Worm (Caenorhabditis elegans) whole organism, L4/young adult: Measurements from ENCODE around the gene K03B4.1.

Experiments used
- W03F9.2 ChIP-seq: fragments of 150-350 bp; optimal IDR thresholded peaks from 2 replicates; lab custom pipeline; 2014; ENCODE audit warnings: missing biosample characterization, missing genetic modification characterization
- dao-5 ChIP-seq: sonication (generic microtip); optimal IDR thresholded peaks from 2 replicates; lab custom pipeline; 2016; ENCODE audit warnings: missing genotype, missing genetic modification characterization, moderate library complexity, missing compliant biosample characterization
- him-1 ChIP-seq: sonication (generic microtip); optimal IDR thresholded peaks from 2 replicates; lab custom pipeline; 2016; ENCODE audit warnings: missing genotype, missing genetic modification reagents, missing genetic modification characterization, missing compliant biosample characterization

The K03B4.1 gene

ce11 chrV:4668636-4669035, 20.5 kb upstream of the K03B4.1 start, which contains the start of gene srx-77:
srx-77 (minus strand) TSS chrV:4668736.
- TF ChIP-seq him-1 (tag; lab: Kevin White, UChicago) (no peak), dao-5 (no peak), W03F9.2 (tag; lab: Kevin White, UChicago) (no peak)

DNA sequence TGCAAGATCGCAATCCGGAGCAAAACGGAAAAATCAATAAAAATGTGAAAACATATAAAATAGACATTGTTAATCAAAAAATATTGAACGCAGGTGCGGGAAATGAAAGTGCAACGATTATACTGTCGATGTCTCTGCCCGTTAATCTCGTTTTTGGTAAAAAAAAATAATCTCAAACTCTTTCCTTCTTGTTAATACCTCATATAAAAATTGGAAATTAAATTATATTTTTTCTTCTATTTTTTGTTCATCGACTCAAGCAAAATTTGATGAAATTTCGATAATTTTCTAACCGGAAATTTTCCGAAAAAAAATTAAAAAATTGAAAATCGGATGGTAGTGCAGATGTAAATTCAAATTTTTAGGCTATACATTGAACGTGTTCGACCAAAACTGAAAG, 16.6 kb upstream of the K03B4.1 start, which contains the start of gene K03B4.9:
TSS of gene K03B4.9 (minus strand) at position 101 of the 400 bp plus-strand sequence.
- no peak for TF ChIP-seq dao-5

- no peak for TF ChIP-seq him-1 (tag; lab: Kevin White, UChicago)
- no peak for TF ChIP-seq W03F9.2 (tag; lab: Kevin White, UChicago)
- TF ChIP-seq dao-5 = no peak
These were observed 14.6 kb upstream of the K03B4.1 start, which contains the start of gene K03B4.8 for ce11 chrV:4674506-4674905. K03B4.8 (minus strand) TSS chrV:4674606.

DNA sequence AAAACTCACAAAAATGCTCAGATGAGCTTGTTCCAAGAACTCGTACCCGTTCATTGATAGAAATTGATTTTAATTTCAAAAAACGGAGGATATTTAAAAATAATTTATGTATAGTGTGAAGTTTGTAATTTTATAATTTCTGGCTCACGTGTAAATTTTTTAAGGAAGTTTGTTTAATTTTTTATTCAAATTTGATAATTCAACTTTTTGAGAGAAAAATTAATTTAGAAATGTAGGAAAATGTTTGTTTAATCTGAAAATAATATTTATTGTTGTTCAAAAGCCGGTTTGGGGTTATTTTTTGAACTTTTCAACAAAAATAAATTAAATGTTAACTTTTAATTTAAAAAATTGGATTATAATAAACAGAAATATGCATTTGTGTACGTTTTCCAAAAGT, 13.0 kb upstream of the K03B4.1 start, which contains the start of gene K03B4.6:
TSS of gene K03B4.6 (minus strand) at position 101 of the 400 bp plus-strand sequence.
- TF ChIP-seq dao-5 = no peak
- TF ChIP-seq him-1 (tag; lab: Kevin White, UChicago) = no peak
- TF ChIP-seq W03F9.2 (tag; lab: Kevin White, UChicago) = no peak

ce11 chrV:4676812-4677211, 12.3 kb upstream of the K03B4.1 start:
- no peak for TF ChIP-seq W03F9.2 (tag; lab: Kevin White, UChicago)
- TF ChIP-seq him-1 (tag; lab: Kevin White, UChicago) = no peak
- no peak for TF ChIP-seq dao-5

DNA sequence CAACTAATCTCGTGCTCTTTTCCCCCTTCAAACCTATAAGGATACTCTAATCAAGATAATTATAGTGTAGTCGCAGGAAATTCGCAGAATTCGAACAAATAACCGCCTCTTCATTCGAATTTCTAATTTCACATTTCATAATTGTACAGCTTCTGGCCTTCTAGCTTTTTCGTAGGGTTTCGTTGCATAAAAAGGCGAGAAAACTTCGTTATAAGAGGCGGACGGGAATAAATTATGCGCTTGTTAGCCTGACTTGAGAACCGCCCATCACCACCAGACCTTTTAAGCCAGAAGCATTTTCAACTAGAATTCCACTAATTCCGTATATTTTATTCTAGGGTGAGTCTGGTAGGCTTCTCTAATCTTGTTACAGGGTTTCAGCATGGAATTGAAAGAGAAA, 7.5 kb upstream of the K03B4.1 start, which contains the start of gene K03B4.4:
TSS of gene K03B4.4 (plus strand) at position 301 of the 400 bp plus-strand sequence.
- no peak for TF ChIP-seq him-1 (tag; lab: Kevin White, UChicago)
- no peak for TF ChIP-seq dao-5
- TF ChIP-seq W03F9.2 (tag; lab: Kevin White, UChicago) = no peak

- no peak for TF ChIP-seq dao-5
- no peak for TF ChIP-seq W03F9.2 (tag; lab: Kevin White, UChicago)
- TF ChIP-seq him-1 (tag; lab: Kevin White, UChicago) = no peak
These were observed 5.0 kb upstream of the K03B4.1 start for ce11 chrV:4684137-4684536.

- TF ChIP-seq dao-5 = no peak
- peak; percentile 54 for TF ChIP-seq W03F9.2 (tag; lab: Kevin White, UChicago)
These were observed 2.3 kb upstream of the K03B4.1 start, which contains the start of gene taf-10 for ce11 chrV:4686680-4687470. taf-10 (plus strand) TSS chrV:4687103.

ce11 chrV:4687944-4688505, 1.1 kb upstream of the K03B4.1 start, which contains the start of gene K03B4.2:
K03B4.2 (plus strand) TSS chrV:4687994.
- no peak for TF ChIP-seq W03F9.2 (tag; lab: Kevin White, UChicago)

DNA sequence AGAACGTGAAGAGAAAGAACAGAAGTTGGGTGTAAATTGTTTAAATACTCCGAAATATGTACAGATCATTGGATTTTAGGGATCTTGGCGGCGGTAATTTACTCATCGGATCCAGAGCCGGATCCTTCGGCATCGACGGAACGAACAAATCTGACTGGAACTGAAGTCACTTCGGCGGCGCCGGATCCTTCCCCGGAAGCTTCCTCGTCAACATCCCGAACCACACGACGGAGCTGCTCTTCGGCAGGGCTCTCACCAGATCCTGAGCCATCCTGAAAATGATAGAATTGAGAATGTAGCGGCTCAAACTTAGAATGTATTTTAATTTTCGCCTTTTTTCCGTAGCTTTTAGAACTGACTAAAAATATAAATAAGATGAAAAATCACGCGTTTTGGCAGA, 2.5 kb downstream of the K03B4.1 start:
- TF ChIP-seq W03F9.2 (tag; lab: Kevin White, UChicago) = no peak
- no peak for TF ChIP-seq dao-5
- TF ChIP-seq him-1 (tag; lab: Kevin White, UChicago) = no peak

ce11 chrV:4692382-4693281, 3.5 kb downstream of the K03B4.1 start, which contains the start of gene cpg-8:
cpg-8 (minus strand) TSS chrV:4692432.
- TF ChIP-seq W03F9.2 (tag; lab: Kevin White, UChicago) = no peak
- TF ChIP-seq dao-5 = no peak
- no peak for TF ChIP-seq him-1 (tag; lab: Kevin White, UChicago)

ce11 chrV:4693282-4693588, 4.1 kb downstream of the K03B4.1 start:
- no peak for TF ChIP-seq him-1 (tag; lab: Kevin White, UChicago)

DNA sequence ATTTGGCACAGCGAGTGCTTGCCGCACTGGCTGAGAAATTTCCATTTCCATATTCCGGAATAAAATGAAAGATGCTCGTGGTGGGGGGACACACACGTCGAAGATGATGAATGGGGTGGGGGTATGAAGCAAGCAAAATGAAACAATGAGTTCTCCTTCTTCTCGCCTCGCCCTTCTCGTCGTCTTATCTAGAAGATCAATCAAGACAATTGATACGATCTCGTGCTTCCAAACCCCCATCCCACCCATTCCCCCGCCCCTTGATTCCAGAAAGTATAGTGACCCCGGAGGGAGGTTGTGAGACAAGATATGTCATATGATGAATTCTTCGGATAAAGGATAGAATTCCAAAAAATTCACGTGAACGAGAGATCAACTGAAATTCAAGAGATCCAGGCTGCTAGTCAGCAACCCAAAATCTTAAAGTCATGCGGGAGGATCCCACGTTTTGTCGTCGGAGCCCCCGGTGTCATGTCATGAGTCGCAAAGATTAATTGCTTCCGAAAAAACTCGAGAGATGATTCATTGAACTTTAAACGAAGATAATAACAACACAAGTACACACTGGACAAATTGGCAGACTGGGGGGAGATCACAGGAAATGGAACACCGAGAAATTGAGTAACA, 5.4 kb downstream of the K03B4.1 start:
- no peak for TF ChIP-seq dao-5
- TF ChIP-seq W03F9.2 (tag; lab: Kevin White, UChicago) = no peak
- TF ChIP-seq him-1 (tag; lab: Kevin White, UChicago) = no peak
